Fruit fly (Drosophila melanogaster) whole organism, adult: ENCODE data around the gene CG11583.

ENCODE experiments used
- CG7045 ChIP-seq: fragments of 200-800 bp; sonication (Bioruptor generic); optimal IDR thresholded peaks from 2 replicates; lab custom pipeline; 2017; ENCODE audit warnings: missing biosample characterization, mild to moderate bottlenecking, missing genetic modification characterization
- Crg-1 ChIP-seq: fragments of 200-800 bp; sonication (Bioruptor generic); optimal IDR thresholded peaks from 2 replicates; lab custom pipeline; 2016; ENCODE audit warnings: missing biosample characterization, missing genetic modification characterization
- kay ChIP-seq: fragments of 200-800 bp; sonication (Bioruptor generic); peaks from one replicate; lab custom pipeline; 2016; ENCODE audit warnings: missing biosample characterization, missing genetic modification characterization, borderline replicate concordance

- TF ChIP-seq kay (GFP tag; lab: Kevin White, UChicago) (no peak), Crg-1 (GFP tag; lab: Kevin White, UChicago) (no peak), CG7045 (GFP tag; lab: Kevin White, UChicago) (no peak)
Measured at dm6 chr3L:4236097-4236572, 46.5 kb downstream of the CG11583 start, which contains the start of gene ImpL2.
